Worm (Caenorhabditis elegans): ENCODE measurements around the gene srh-145.

The srh-145 gene

ce11 chrV:16370039-16370438 lies 40.5 kb upstream of the srh-145 start:
- no peak for TF ChIP-seq unc-39 (tag; optimal IDR thresholded peaks at IDR 0.05)
- peak in 1 of 2 experiments; percentile 10 for TF ChIP-seq mdl-1 (tag; optimal IDR thresholded peaks at IDR 0.05)
- no peak for TF ChIP-seq egl-27 (tag; optimal IDR thresholded peaks at IDR 0.05)
- TF ChIP-seq snpc-4 (tag; optimal IDR thresholded peaks at IDR 0.05), result no peak
- TF ChIP-seq aha-1 (tag), result peak; percentile 98
- TF ChIP-seq egl-43 (GFP tag; IDR thresholded peaks at IDR 0.05), result peak; percentile 96
- TF ChIP-seq mes-2 (tag; optimal IDR thresholded peaks at IDR 0.05; ENCODE audit: poor library complexity, severe bottlenecking), result peak; percentile 85
- peak; percentile 75 for TF ChIP-seq dmd-9 (GFP tag; IDR thresholded peaks at IDR 0.05)
- TF ChIP-seq F37D6.2 (tag; optimal IDR thresholded peaks at IDR 0.05), result peak; percentile 39
- TF ChIP-seq D1046.2 (GFP tag; IDR thresholded peaks at IDR 0.05), result peak; percentile 91
- TF ChIP-seq gei-8 (GFP tag; optimal IDR thresholded peaks at IDR 0.05), result peak; percentile 66
- TF ChIP-seq ces-1 (GFP tag; optimal IDR thresholded peaks at IDR 0.05), result peak; percentile 6
- peak; percentile 43 for TF ChIP-seq nhr-6 (tag; optimal IDR thresholded peaks at IDR 0.05)
- TF ChIP-seq zip-2 (tag; optimal IDR thresholded peaks at IDR 0.05), result peak; percentile 1
- TF ChIP-seq dpl-1 (GFP tag; optimal IDR thresholded peaks at IDR 0.05), result peak; percentile 48
- peak; percentile 90 for TF ChIP-seq lim-7 (GFP tag; IDR thresholded peaks at IDR 0.05)
- TF ChIP-seq fkh-10 (GFP tag; optimal IDR thresholded peaks at IDR 0.05), result no peak
- TF ChIP-seq lin-39 (tag; optimal IDR thresholded peaks at IDR 0.05), result no peak
- no peak for TF ChIP-seq nhr-76 (tag; optimal IDR thresholded peaks at IDR 0.05)
- TF ChIP-seq fos-1 (tag; optimal IDR thresholded peaks at IDR 0.05), result no peak
- peak; percentile 37 for TF ChIP-seq nhr-11 (tag; optimal IDR thresholded peaks at IDR 0.05)
- TF ChIP-seq duxl-1 (tag; optimal IDR thresholded peaks at IDR 0.05; ENCODE audit: poor library complexity), result peak; percentile 74
- no peak for TF ChIP-seq T20F7.1 (GFP tag; optimal IDR thresholded peaks at IDR 0.05)
- TF ChIP-seq snpc-1.2 (GFP tag; IDR thresholded peaks at IDR 0.05), result peak; percentile 82
- 0 out of 2 replicates have a peak, but pooled peaks have one; percentile 65 for TF ChIP-seq zip-11 (GFP tag; IDR thresholded peaks at IDR 0.05)
- no peak for TF ChIP-seq ztf-11 (tag; optimal IDR thresholded peaks at IDR 0.05)
- no peak for TF ChIP-seq daf-8 (GFP tag; IDR thresholded peaks at IDR 0.05)
- TF ChIP-seq nhr-25 (tag; optimal IDR thresholded peaks at IDR 0.05; ENCODE audit: borderline replicate concordance, insufficient read depth), result peak; percentile 9
- peak; percentile 74 for TF ChIP-seq nhr-48 (tag; optimal IDR thresholded peaks at IDR 0.05)
- TF ChIP-seq ZK337.2 (GFP tag; IDR thresholded peaks at IDR 0.05), result peak; percentile 83
- TF ChIP-seq zfp-3 (GFP tag; conservative IDR thresholded peaks at IDR 0.05), result peak; percentile 62; the same call in 1 of the 2 replicates
- peak in 1 of 2 experiments; percentile 97 for TF ChIP-seq unc-62 (GFP tag; optimal IDR thresholded peaks at IDR 0.05 in 1 of 2)
- TF ChIP-seq unc-62 (tag; optimal IDR thresholded peaks at IDR 0.05), result no peak
- TF ChIP-seq hlh-30 (tag; optimal IDR thresholded peaks at IDR 0.05; ENCODE audit: insufficient read depth), result peak; percentile 69
- TF ChIP-seq F10B5.3 (tag; optimal IDR thresholded peaks at IDR 0.05), result peak; percentile 70
- TF ChIP-seq Y48G9A.11 (GFP tag; IDR thresholded peaks at IDR 0.05), result peak; percentile 80
- peak; percentile 78 for TF ChIP-seq dmd-6 (GFP tag; IDR thresholded peaks at IDR 0.05)
- TF ChIP-seq arid-1 (GFP tag; conservative IDR thresholded peaks at IDR 0.05), result peak; percentile 81; the same call in 1 of the 2 replicates
- no peak for TF ChIP-seq R02D3.7 (tag; optimal IDR thresholded peaks at IDR 0.05)
- no peak for TF ChIP-seq nhr-10 (tag; optimal IDR thresholded peaks at IDR 0.05)
- peak; percentile 88; the same call in 1 of the 2 replicates for TF ChIP-seq ctbp-1 (GFP tag; IDR thresholded peaks at IDR 0.05)
- TF ChIP-seq cey-2 (tag; optimal IDR thresholded peaks at IDR 0.05; ENCODE audit: borderline replicate concordance, insufficient read depth), result no peak
- no peak for TF ChIP-seq ama-1 (optimal IDR thresholded peaks at IDR 0.05)
- 0 out of 2 replicates have a peak, but pooled peaks have one; percentile 65 for TF ChIP-seq F44E2.7 (GFP tag; IDR thresholded peaks at IDR 0.05)
- peak; percentile 85 for TF ChIP-seq spr-1 (tag; optimal IDR thresholded peaks at IDR 0.05)
- peak; percentile 73 for TF ChIP-seq unc-130 (GFP tag; optimal IDR thresholded peaks at IDR 0.05)
- TF ChIP-seq zfp-2 (tag; optimal IDR thresholded peaks at IDR 0.05), result peak; percentile 62
- TF ChIP-seq nhr-111 (GFP tag; optimal IDR thresholded peaks at IDR 0.05), result peak; percentile 76
- no peak for TF ChIP-seq ceh-62 (tag; optimal IDR thresholded peaks at IDR 0.05)
- TF ChIP-seq skn-1 (tag; optimal IDR thresholded peaks at IDR 0.05), result no peak
- TF ChIP-seq ceh-20 (GFP tag; IDR thresholded peaks at IDR 0.05), result peak; percentile 85
- peak; percentile 84 for TF ChIP-seq lin-38 (GFP tag; IDR thresholded peaks at IDR 0.05)
